Worm (Caenorhabditis elegans) whole organism, L1 larva: ENCODE data around the gene casy-1.

Experiments used
- C16A3.4 ChIP-seq: fragments of 150-350 bp; optimal IDR thresholded peaks from 2 replicates; lab custom pipeline; 2014; ENCODE audit warnings: missing biosample characterization, missing genetic modification characterization
- C34B4.2 ChIP-seq: sonication (generic microtip); optimal IDR thresholded peaks from 2 replicates; lab custom pipeline; 2017; ENCODE audit warnings: mild to moderate bottlenecking, missing genetic modification characterization, missing compliant biosample characterization
- F16B12.6 ChIP-seq: fragments of 150-350 bp; optimal IDR thresholded peaks from 2 replicates; lab custom pipeline; 2014; ENCODE audit warnings: missing biosample characterization, missing genetic modification characterization
- Y116A8C.19 ChIP-seq: sonication (generic microtip); optimal IDR thresholded peaks from 2 replicates; lab custom pipeline; 2016; ENCODE audit warnings: missing compliant biosample characterization, missing genetic modification characterization, borderline replicate concordance
- aly-2 ChIP-seq: fragments of 150-350 bp; optimal IDR thresholded peaks from 2 replicates; lab custom pipeline; 2014; ENCODE audit warnings: missing biosample characterization, missing genetic modification characterization
- ama-1 ChIP-seq: fragments of 150-350 bp; optimal IDR thresholded peaks from 2 replicates; lab custom pipeline; 2014
- ceh-8 ChIP-seq: fragments of 200-800 bp; sonication (Bioruptor generic); optimal IDR thresholded peaks from 2 replicates; lab custom pipeline; 2018; ENCODE audit warnings: mild to moderate bottlenecking, missing genetic modification characterization, moderate library complexity, missing compliant biosample characterization
- ceh-82 ChIP-seq, 3 experiments: fragments of 150-350 bp in 1 of 3; sonication (generic microtip) in 2 of 3; optimal IDR thresholded peaks; 2 replicates each; lab custom pipeline; 2014 to 2017; ENCODE audit warnings: missing biosample characterization in 3 of 3, missing genetic modification characterization in 3 of 3
- ceh-88 ChIP-seq: fragments of 200-800 bp; sonication (Bioruptor generic); IDR thresholded peaks from 2 replicates; pipeline ENCODE4 v1.3.6; 2022; ENCODE audit warnings: missing genetic modification characterization, missing compliant biosample characterization
- efl-1 ChIP-seq, 4 experiments: fragments of 150-350 bp; optimal IDR thresholded peaks in 3 of 4; peaks in 1 of 4; 1 replicate in 1 of 4; 2 replicates in 3 of 4; lab custom pipeline; 2014; ENCODE audit warnings: missing biosample characterization in 2 of 4, missing genetic modification characterization in 2 of 4, missing genetic modification reagents in 2 of 4
- egl-13 ChIP-seq: sonication (generic microtip); optimal IDR thresholded peaks from 2 replicates; lab custom pipeline; 2016; ENCODE audit warnings: missing genotype, missing genetic modification reagents, missing genetic modification characterization, missing compliant biosample characterization
- elt-2 ChIP-seq: sonication (generic microtip); optimal IDR thresholded peaks from 2 replicates; lab custom pipeline; 2016; ENCODE audit warnings: missing genetic modification characterization, mild to moderate bottlenecking, inconsistent platforms, missing compliant biosample characterization, missing genetic modification reagents
- fkh-4 ChIP-seq: sonication (generic microtip); optimal IDR thresholded peaks from 2 replicates; lab custom pipeline; 2016; ENCODE audit warnings: missing compliant biosample characterization, missing genetic modification characterization, borderline replicate concordance
- fkh-8 ChIP-seq: sonication (generic microtip); optimal IDR thresholded peaks from 2 replicates; lab custom pipeline; 2016; ENCODE audit warnings: mild to moderate bottlenecking, missing genetic modification characterization, missing compliant biosample characterization
- hlh-17 ChIP-seq: fragments of 200-800 bp; sonication (Bioruptor generic); optimal IDR thresholded peaks from 2 replicates; lab custom pipeline; 2018; ENCODE audit warnings: missing genetic modification characterization, mild to moderate bottlenecking, missing compliant biosample characterization, moderate library complexity, borderline replicate concordance
- hpl-2 ChIP-seq: fragments of 150-350 bp; optimal IDR thresholded peaks from 2 replicates; lab custom pipeline; 2014; ENCODE audit warnings: missing biosample characterization, missing genetic modification reagents, missing genetic modification characterization
- irx-1 ChIP-seq: sonication (generic microtip); optimal IDR thresholded peaks from 2 replicates; lab custom pipeline; 2016; ENCODE audit warnings: missing genetic modification characterization, missing compliant biosample characterization
- isw-1 ChIP-seq: fragments of 200-800 bp; sonication (Bioruptor generic); IDR thresholded peaks from 2 replicates; pipeline ENCODE4 v1.3.6; 2022; ENCODE audit warnings: missing genetic modification characterization, missing compliant biosample characterization
- jun-1 ChIP-seq: fragments of 150-350 bp; optimal IDR thresholded peaks from 2 replicates; lab custom pipeline; 2014; ENCODE audit warnings: missing biosample characterization, missing genetic modification reagents, missing genetic modification characterization
- lin-14 ChIP-seq: fragments of 200-800 bp; sonication (Bioruptor generic); optimal IDR thresholded peaks from 2 replicates; lab custom pipeline; 2018; ENCODE audit warnings: mild to moderate bottlenecking, missing genetic modification characterization, moderate library complexity, missing compliant biosample characterization
- lin-35 ChIP-seq, 2 experiments: fragments of 150-350 bp; optimal IDR thresholded peaks; 2 replicates each; lab custom pipeline; 2014; ENCODE audit warnings: missing biosample characterization in 2 of 2, missing genetic modification characterization in 2 of 2, missing genetic modification reagents in 2 of 2
- lir-3 ChIP-seq: sonication (generic microtip); optimal IDR thresholded peaks from 2 replicates; lab custom pipeline; 2016; ENCODE audit warnings: mild to moderate bottlenecking, missing genetic modification characterization, moderate library complexity, missing compliant biosample characterization; ENCODE audit not compliant: poor library complexity
- lsy-2 ChIP-seq, 2 experiments: fragments of 150-350 bp; optimal IDR thresholded peaks; 2 replicates each; lab custom pipeline; 2014; ENCODE audit warnings: missing biosample characterization in 2 of 2, missing genetic modification characterization in 2 of 2
- mep-1 ChIP-seq: fragments of 150-350 bp; optimal IDR thresholded peaks from 2 replicates; lab custom pipeline; 2014; ENCODE audit warnings: missing biosample characterization, missing genetic modification characterization
- nhr-11 ChIP-seq: fragments of 150-350 bp; optimal IDR thresholded peaks from 2 replicates; lab custom pipeline; 2014; ENCODE audit warnings: missing biosample characterization, missing genetic modification characterization
- nhr-12 ChIP-seq: sonication (generic microtip); optimal IDR thresholded peaks from 2 replicates; lab custom pipeline; 2017; ENCODE audit warnings: missing biosample characterization, missing genetic modification characterization
- nhr-20 ChIP-seq: sonication (generic microtip); optimal IDR thresholded peaks from 2 replicates; lab custom pipeline; 2016; ENCODE audit warnings: mild to moderate bottlenecking, missing genetic modification characterization, missing compliant biosample characterization
- nhr-28 ChIP-seq: fragments of 150-350 bp; optimal IDR thresholded peaks from 2 replicates; lab custom pipeline; 2014; ENCODE audit warnings: missing biosample characterization, missing genetic modification characterization
- nhr-71 ChIP-seq: sonication (generic microtip); optimal IDR thresholded peaks from 2 replicates; lab custom pipeline; 2016; ENCODE audit warnings: mild to moderate bottlenecking, missing genetic modification characterization, moderate library complexity, missing compliant biosample characterization
- nhr-76 ChIP-seq: sonication (generic microtip); optimal IDR thresholded peaks from 2 replicates; lab custom pipeline; 2017; ENCODE audit warnings: missing biosample characterization, missing genetic modification characterization
- nhr-77 ChIP-seq: fragments of 150-350 bp; optimal IDR thresholded peaks from 2 replicates; lab custom pipeline; 2014; ENCODE audit warnings: missing biosample characterization, missing genetic modification characterization
- nhr-84 ChIP-seq: sonication (generic microtip); optimal IDR thresholded peaks from 2 replicates; lab custom pipeline; 2017; ENCODE audit warnings: missing biosample characterization, missing genetic modification characterization
- nhr-85 ChIP-seq: sonication (generic microtip); peaks from one replicate; lab custom pipeline; 2016; ENCODE audit warnings: missing genetic modification characterization, inconsistent platforms, missing compliant biosample characterization
- pag-3 ChIP-seq: sonication (generic microtip); optimal IDR thresholded peaks from 2 replicates; lab custom pipeline; 2017; ENCODE audit warnings: missing genetic modification characterization, mild to moderate bottlenecking, missing compliant biosample characterization, antibody characterized with exemption, borderline replicate concordance; ENCODE audit not compliant: insufficient read depth
- pqm-1 ChIP-seq: sonication (generic microtip); optimal IDR thresholded peaks from 3 replicates; lab custom pipeline; 2017; ENCODE audit warnings: missing biosample characterization, missing genetic modification characterization
- rnt-1 ChIP-seq: sonication (generic microtip); optimal IDR thresholded peaks from 2 replicates; lab custom pipeline; 2016; ENCODE audit warnings: mild to moderate bottlenecking, missing genetic modification characterization, moderate library complexity, missing compliant biosample characterization
- skn-1 ChIP-seq: fragments of 150-350 bp; optimal IDR thresholded peaks from 2 replicates; lab custom pipeline; 2014; ENCODE audit warnings: missing biosample characterization, missing genetic modification characterization
- snpc-4 ChIP-seq: fragments of 150-350 bp; optimal IDR thresholded peaks from 2 replicates; lab custom pipeline; 2014; ENCODE audit warnings: missing biosample characterization, missing genetic modification characterization
- sptf-1 ChIP-seq: fragments of 150-350 bp; optimal IDR thresholded peaks from 2 replicates; lab custom pipeline; 2014; ENCODE audit warnings: missing biosample characterization, missing genetic modification characterization
- sup-37 ChIP-seq: fragments of 200-800 bp; sonication (Bioruptor generic); optimal IDR thresholded peaks from 2 replicates; lab custom pipeline; 2018; ENCODE audit warnings: mild to moderate bottlenecking, missing genetic modification characterization, missing compliant biosample characterization
- tlp-1 ChIP-seq: fragments of 150-350 bp; optimal IDR thresholded peaks from 2 replicates; lab custom pipeline; 2014; ENCODE audit warnings: missing biosample characterization, missing genetic modification characterization
- unc-30 ChIP-seq: sonication (generic microtip); optimal IDR thresholded peaks from 2 replicates; lab custom pipeline; 2017; ENCODE audit warnings: missing biosample characterization, missing genetic modification characterization
- unc-86 ChIP-seq: sonication (generic microtip); optimal IDR thresholded peaks from 2 replicates; lab custom pipeline; 2016; ENCODE audit warnings: missing genetic modification characterization, missing compliant biosample characterization
- xbp-1 ChIP-seq: sonication (generic microtip); optimal IDR thresholded peaks from 2 replicates; lab custom pipeline; 2016; ENCODE audit warnings: missing genetic modification characterization, missing compliant biosample characterization
- zag-1 ChIP-seq: fragments of 150-350 bp; optimal IDR thresholded peaks from 2 replicates; lab custom pipeline; 2014; ENCODE audit warnings: missing biosample characterization, missing genetic modification characterization
- ztf-4 ChIP-seq: fragments of 150-350 bp; optimal IDR thresholded peaks from 2 replicates; lab custom pipeline; 2014; ENCODE audit warnings: missing biosample characterization, missing genetic modification characterization

casy-1 gene

DNA sequence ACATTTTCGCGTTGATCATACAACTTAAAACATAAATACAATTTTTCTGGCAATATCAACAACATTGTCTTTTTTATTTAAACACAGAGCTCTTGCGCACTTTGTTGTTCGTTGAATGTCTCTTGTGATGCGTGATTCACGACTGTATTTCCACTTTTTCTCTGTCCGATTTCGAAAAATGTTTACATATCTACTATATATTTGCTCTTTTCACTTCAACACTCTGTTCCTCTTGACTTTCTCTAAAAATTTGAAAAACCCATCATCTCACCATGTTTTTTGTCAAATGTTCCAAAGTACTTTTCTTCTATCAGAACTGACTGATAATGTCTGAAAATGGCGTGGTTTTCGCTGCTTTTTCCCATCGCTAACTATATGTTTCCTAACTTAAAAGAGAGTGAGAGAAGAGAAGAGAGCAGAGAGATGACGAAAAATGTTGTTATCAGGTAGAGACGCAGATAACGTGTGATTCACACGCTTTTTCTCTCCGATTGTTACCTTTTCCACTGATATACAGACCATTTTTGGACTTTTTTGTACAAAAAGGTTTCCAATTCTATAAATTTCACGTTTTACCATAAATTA lies 44.5 kb downstream of the casy-1 start:
- TF ChIP-seq lsy-2 (tag; optimal IDR thresholded peaks at IDR 0.05; lab: Kevin White, UChicago) (peak in 1 of 2 experiments; percentile 19), egl-13 (no peak), lin-14 (GFP tag; lab: Kevin White, UChicago) (peak; percentile 19), C16A3.4 (tag; lab: Kevin White, UChicago) (no peak), tlp-1 (tag; lab: Kevin White, UChicago) (no peak), nhr-76 (tag; lab: Kevin White, UChicago) (no peak), fkh-8 (tag; lab: Kevin White, UChicago) (no peak), hpl-2 (peak; percentile 8), nhr-20 (tag; lab: Kevin White, UChicago) (no peak), sptf-1 (tag; lab: Kevin White, UChicago) (no peak), pqm-1 (tag; lab: Kevin White, UChicago) (peak; percentile 91), unc-30 (tag; lab: Kevin White, UChicago) (no peak), hlh-17 (GFP tag; lab: Kevin White, UChicago) (no peak), fkh-4 (no peak), lin-35 (GFP tag; optimal IDR thresholded peaks at IDR 0.05; lab: Kevin White, UChicago) (peak in 1 of 2 experiments; percentile 36), nhr-84 (tag; lab: Kevin White, UChicago) (no peak), mep-1 (tag; lab: Kevin White, UChicago) (peak; percentile 11), pag-3 (no peak), nhr-77 (tag; lab: Kevin White, UChicago) (peak; percentile 54), jun-1 (tag; lab: Kevin White, UChicago) (peak; percentile 7), elt-2 (peak; percentile 71)
- TF ChIP-seq, all 84 proteins: peak for 9

DNA sequence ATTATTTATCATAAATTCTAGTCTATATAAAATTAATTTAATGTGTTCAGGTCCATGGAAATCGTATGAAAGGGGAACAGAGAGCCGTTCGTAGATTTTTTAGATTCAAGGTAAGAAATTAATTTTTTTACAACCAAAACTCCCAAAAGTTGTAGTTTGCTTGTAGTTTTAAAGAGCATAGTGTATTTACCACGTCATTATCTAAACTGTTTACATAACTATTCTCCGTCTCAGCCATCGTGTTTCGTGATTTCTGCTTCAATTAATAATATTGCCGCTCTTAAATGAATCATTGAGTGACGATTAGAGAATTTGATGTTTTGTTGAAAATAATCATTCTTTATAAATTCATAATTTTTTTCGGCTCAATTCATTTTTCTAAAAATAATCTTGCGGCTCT lies 45.2 kb downstream of the casy-1 start, which contains the start of gene cgt-3:
Gene cgt-3, plus strand, starts transcription at position 51 of the 400 bp plus-strand sequence.
- TF ChIP-seq nhr-20 (tag; lab: Kevin White, UChicago) (peak; percentile 4), xbp-1 (tag; lab: Kevin White, UChicago) (no peak)

DNA sequence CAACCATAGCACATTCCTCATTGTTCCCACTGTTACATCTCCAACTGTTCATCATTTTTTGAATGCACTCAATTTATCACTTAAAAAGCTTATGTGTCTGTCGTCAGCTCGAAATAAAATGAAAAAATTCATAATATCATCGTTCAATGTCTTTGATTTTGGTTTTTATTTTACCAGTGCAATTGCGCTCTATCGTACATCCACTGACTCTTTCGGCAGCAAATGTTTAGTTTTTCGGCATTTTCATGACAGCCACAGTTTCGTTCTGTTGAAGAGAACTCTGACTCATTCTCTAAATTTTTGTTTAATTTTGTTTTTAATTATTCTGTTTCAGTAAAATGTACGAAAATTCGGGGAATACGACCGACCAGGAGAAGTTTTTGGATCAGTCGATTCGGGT lies 49.0 kb downstream of the casy-1 start, which contains the start of gene vps-35:
Gene vps-35, plus strand, starts transcription at position 335 of the 400 bp plus-strand sequence.
- peak; percentile 47 for TF ChIP-seq C16A3.4 (tag; lab: Kevin White, UChicago)
- no peak for TF ChIP-seq nhr-28 (tag; lab: Kevin White, UChicago)
- peak; percentile 45 to 49 for TF ChIP-seq efl-1 (optimal IDR thresholded peaks at IDR 0.05; lab: Kevin White, UChicago)
- TF ChIP-seq efl-1 (GFP tag; optimal IDR thresholded peaks at IDR 0.05 in 1 of 2; lab: Kevin White, UChicago) = peak; percentile 40 to 91
- TF ChIP-seq pqm-1 (tag; lab: Kevin White, UChicago) = no peak
- TF ChIP-seq nhr-71 (tag; lab: Kevin White, UChicago) = peak; percentile 9
- TF ChIP-seq hpl-2 = no peak
- no peak for TF ChIP-seq ztf-4 (tag; lab: Kevin White, UChicago)
- no peak for TF ChIP-seq F16B12.6 (tag; lab: Kevin White, UChicago)
- TF ChIP-seq sptf-1 (tag; lab: Kevin White, UChicago) = no peak
- TF ChIP-seq ceh-88 (GFP tag; lab: Robert Waterston, UW) = no peak
- no peak for TF ChIP-seq nhr-76 (tag; lab: Kevin White, UChicago)
- no peak for TF ChIP-seq fkh-8 (tag; lab: Kevin White, UChicago)
- no peak for TF ChIP-seq Y116A8C.19 (tag; lab: Kevin White, UChicago)
- no peak for TF ChIP-seq nhr-12 (tag; lab: Kevin White, UChicago)
- no peak for TF ChIP-seq tlp-1 (tag; lab: Kevin White, UChicago)
- TF ChIP-seq ama-1 (lab: Kevin White, UChicago) = no peak
- TF ChIP-seq sup-37 (GFP tag; lab: Kevin White, UChicago) = no peak
- TF ChIP-seq nhr-11 (tag; lab: Kevin White, UChicago) = no peak
- TF ChIP-seq lin-35 (GFP tag; optimal IDR thresholded peaks at IDR 0.05; lab: Kevin White, UChicago) = peak; percentile 31 to 70
- no peak for TF ChIP-seq lin-14 (GFP tag; lab: Kevin White, UChicago)
- TF ChIP-seq isw-1 (GFP tag; lab: Robert Waterston, UW) = no peak
- no peak for TF ChIP-seq ceh-8
- peak; percentile 24 for TF ChIP-seq mep-1 (tag; lab: Kevin White, UChicago)
- no peak for TF ChIP-seq snpc-4
- no peak for TF ChIP-seq unc-86 (tag; lab: Kevin White, UChicago)
- no peak for TF ChIP-seq C34B4.2 (tag; lab: Kevin White, UChicago)
- no peak for TF ChIP-seq aly-2 (tag; lab: Kevin White, UChicago)
- no peak for TF ChIP-seq lir-3 (tag; lab: Kevin White, UChicago)
- no peak for TF ChIP-seq irx-1
- no peak for TF ChIP-seq ceh-82 (tag; optimal IDR thresholded peaks at IDR 0.05; lab: Kevin White, UChicago)
- TF ChIP-seq xbp-1 (tag; lab: Kevin White, UChicago) = no peak
- TF ChIP-seq zag-1 (tag; lab: Kevin White, UChicago) = no peak
- TF ChIP-seq nhr-85 = peak; percentile 70
- peak; percentile 40 for TF ChIP-seq pag-3
- TF ChIP-seq skn-1 = peak; percentile 32
- TF ChIP-seq jun-1 (tag; lab: Kevin White, UChicago) = no peak
- TF ChIP-seq rnt-1 (tag; lab: Kevin White, UChicago) = no peak
